Worm (Caenorhabditis elegans) whole organism, L1 larva: ENCODE data around the gene T17H7.7.

Experiments
- Y116A8C.19 ChIP-seq: sonication (generic microtip); optimal IDR thresholded peaks from 2 replicates; lab custom pipeline; 2016; ENCODE audit warnings: missing compliant biosample characterization, missing genetic modification characterization, borderline replicate concordance
- aha-1 ChIP-seq: fragments of 150-350 bp; optimal IDR thresholded peaks from 2 replicates; lab custom pipeline; 2014; ENCODE audit warnings: missing biosample characterization, missing genetic modification characterization
- aly-2 ChIP-seq: fragments of 150-350 bp; optimal IDR thresholded peaks from 2 replicates; lab custom pipeline; 2014; ENCODE audit warnings: missing biosample characterization, missing genetic modification characterization
- ama-1 ChIP-seq: fragments of 150-350 bp; optimal IDR thresholded peaks from 2 replicates; lab custom pipeline; 2014
- blmp-1 ChIP-seq: fragments of 150-350 bp; optimal IDR thresholded peaks from 2 replicates; lab custom pipeline; 2014; ENCODE audit warnings: missing biosample characterization, missing genetic modification characterization
- ceh-8 ChIP-seq: fragments of 200-800 bp; sonication (Bioruptor generic); optimal IDR thresholded peaks from 2 replicates; lab custom pipeline; 2018; ENCODE audit warnings: mild to moderate bottlenecking, missing genetic modification characterization, moderate library complexity, missing compliant biosample characterization
- ceh-90 ChIP-seq: sonication (generic microtip); optimal IDR thresholded peaks from 2 replicates; lab custom pipeline; 2016; ENCODE audit warnings: missing genetic modification characterization, missing compliant biosample characterization
- dpl-1 ChIP-seq, 3 experiments: fragments of 150-350 bp in 2 of 3; sonication (generic microtip) in 1 of 3; optimal IDR thresholded peaks; 2 replicates each; lab custom pipeline; 2014 to 2017; ENCODE audit warnings: missing biosample characterization in 3 of 3, missing genetic modification characterization in 3 of 3, missing genetic modification reagents in 3 of 3
- efl-3 ChIP-seq: fragments of 200-800 bp; sonication (Bioruptor generic); optimal IDR thresholded peaks from 2 replicates; lab custom pipeline; 2018; ENCODE audit warnings: mild to moderate bottlenecking, missing genetic modification characterization, missing compliant biosample characterization
- egl-13 ChIP-seq: sonication (generic microtip); optimal IDR thresholded peaks from 2 replicates; lab custom pipeline; 2016; ENCODE audit warnings: missing genotype, missing genetic modification reagents, missing genetic modification characterization, missing compliant biosample characterization
- egl-27 ChIP-seq, 2 experiments: fragments of 150-350 bp in 1 of 2; sonication (generic microtip); optimal IDR thresholded peaks; 3 replicates each; lab custom pipeline; 2017 to 2018; ENCODE audit warnings: missing biosample characterization in 2 of 2, missing genetic modification characterization in 2 of 2, missing genetic modification reagents in 2 of 2
- elt-2 ChIP-seq: sonication (generic microtip); optimal IDR thresholded peaks from 2 replicates; lab custom pipeline; 2016; ENCODE audit warnings: missing genetic modification characterization, mild to moderate bottlenecking, inconsistent platforms, missing compliant biosample characterization, missing genetic modification reagents
- elt-3 ChIP-seq, 6 experiments: fragments of 150-350 bp in 1 of 6; sonication (generic microtip); optimal IDR thresholded peaks; 2 replicates each; lab custom pipeline; 2017 to 2018; ENCODE audit warnings: missing biosample characterization in 6 of 6, missing genetic modification characterization in 6 of 6, inconsistent platforms in 1 of 6
- ets-5 ChIP-seq: fragments of 200-800 bp; sonication (Bioruptor generic); IDR thresholded peaks from 2 replicates; pipeline ENCODE4 v1.3.6; 2022; ENCODE audit warnings: missing genetic modification characterization, missing compliant biosample characterization
- fkh-10 ChIP-seq: sonication (generic microtip); optimal IDR thresholded peaks from 2 replicates; lab custom pipeline; 2017; ENCODE audit warnings: missing biosample characterization, missing genetic modification reagents, missing genetic modification characterization
- fkh-4 ChIP-seq: sonication (generic microtip); optimal IDR thresholded peaks from 2 replicates; lab custom pipeline; 2016; ENCODE audit warnings: missing compliant biosample characterization, missing genetic modification characterization, borderline replicate concordance
- fkh-8 ChIP-seq: sonication (generic microtip); optimal IDR thresholded peaks from 2 replicates; lab custom pipeline; 2016; ENCODE audit warnings: mild to moderate bottlenecking, missing genetic modification characterization, missing compliant biosample characterization
- fos-1 ChIP-seq: fragments of 150-350 bp; optimal IDR thresholded peaks from 2 replicates; lab custom pipeline; 2014; ENCODE audit warnings: missing biosample characterization, missing genetic modification characterization
- grh-1 ChIP-seq: fragments of 200-800 bp; sonication (Bioruptor generic); IDR thresholded peaks from 2 replicates; pipeline ENCODE4 v1.3.6; 2022; ENCODE audit warnings: missing genetic modification reagents, missing genetic modification characterization, missing compliant biosample characterization
- hlh-17 ChIP-seq: fragments of 200-800 bp; sonication (Bioruptor generic); optimal IDR thresholded peaks from 2 replicates; lab custom pipeline; 2018; ENCODE audit warnings: missing genetic modification characterization, mild to moderate bottlenecking, missing compliant biosample characterization, moderate library complexity, borderline replicate concordance
- hpl-2 ChIP-seq: fragments of 150-350 bp; optimal IDR thresholded peaks from 2 replicates; lab custom pipeline; 2014; ENCODE audit warnings: missing biosample characterization, missing genetic modification reagents, missing genetic modification characterization
- irx-1 ChIP-seq: sonication (generic microtip); optimal IDR thresholded peaks from 2 replicates; lab custom pipeline; 2016; ENCODE audit warnings: missing genetic modification characterization, missing compliant biosample characterization
- jun-1 ChIP-seq: fragments of 150-350 bp; optimal IDR thresholded peaks from 2 replicates; lab custom pipeline; 2014; ENCODE audit warnings: missing biosample characterization, missing genetic modification reagents, missing genetic modification characterization
- lin-13 ChIP-seq: fragments of 150-350 bp; optimal IDR thresholded peaks from 2 replicates; lab custom pipeline; 2014; ENCODE audit warnings: missing biosample characterization, missing genetic modification reagents, missing genetic modification characterization
- lin-15B ChIP-seq: fragments of 150-350 bp; sonication (generic microtip); optimal IDR thresholded peaks from 3 replicates; lab custom pipeline; 2014; ENCODE audit warnings: missing biosample characterization, missing genetic modification characterization
- lin-35 ChIP-seq, 2 experiments: fragments of 150-350 bp; optimal IDR thresholded peaks; 2 replicates each; lab custom pipeline; 2014; ENCODE audit warnings: missing biosample characterization in 2 of 2, missing genetic modification characterization in 2 of 2, missing genetic modification reagents in 2 of 2
- lin-39 ChIP-seq: fragments of 150-350 bp; optimal IDR thresholded peaks from 2 replicates; lab custom pipeline; 2014; ENCODE audit warnings: missing biosample characterization, missing genetic modification reagents, missing genetic modification characterization
- mab-9 ChIP-seq: fragments of 200-800 bp; sonication (Bioruptor generic); IDR thresholded peaks from 2 replicates; pipeline ENCODE4 v1.3.6; 2022; ENCODE audit warnings: missing genetic modification reagents, missing genetic modification characterization, missing compliant biosample characterization
- mdl-1 ChIP-seq, 2 experiments: fragments of 150-350 bp; optimal IDR thresholded peaks; 2 replicates each; lab custom pipeline; 2014 to 2017; ENCODE audit warnings: missing biosample characterization in 2 of 2, missing genetic modification characterization in 2 of 2, inconsistent platforms in 1 of 2
- mef-2 ChIP-seq: fragments of 150-350 bp; optimal IDR thresholded peaks from 2 replicates; lab custom pipeline; 2014; ENCODE audit warnings: missing biosample characterization, missing genetic modification characterization
- mep-1 ChIP-seq: fragments of 150-350 bp; optimal IDR thresholded peaks from 2 replicates; lab custom pipeline; 2014; ENCODE audit warnings: missing biosample characterization, missing genetic modification characterization
- nhr-11 ChIP-seq: fragments of 150-350 bp; optimal IDR thresholded peaks from 2 replicates; lab custom pipeline; 2014; ENCODE audit warnings: missing biosample characterization, missing genetic modification characterization
- nhr-12 ChIP-seq: sonication (generic microtip); optimal IDR thresholded peaks from 2 replicates; lab custom pipeline; 2017; ENCODE audit warnings: missing biosample characterization, missing genetic modification characterization
- nhr-20 ChIP-seq: sonication (generic microtip); optimal IDR thresholded peaks from 2 replicates; lab custom pipeline; 2016; ENCODE audit warnings: mild to moderate bottlenecking, missing genetic modification characterization, missing compliant biosample characterization
- nhr-237 ChIP-seq: fragments of 150-350 bp; optimal IDR thresholded peaks from 2 replicates; lab custom pipeline; 2014; ENCODE audit warnings: missing biosample characterization, missing genetic modification characterization
- nhr-28 ChIP-seq: fragments of 150-350 bp; optimal IDR thresholded peaks from 2 replicates; lab custom pipeline; 2014; ENCODE audit warnings: missing biosample characterization, missing genetic modification characterization
- nhr-71 ChIP-seq: sonication (generic microtip); optimal IDR thresholded peaks from 2 replicates; lab custom pipeline; 2016; ENCODE audit warnings: mild to moderate bottlenecking, missing genetic modification characterization, moderate library complexity, missing compliant biosample characterization
- nhr-76 ChIP-seq: sonication (generic microtip); optimal IDR thresholded peaks from 2 replicates; lab custom pipeline; 2017; ENCODE audit warnings: missing biosample characterization, missing genetic modification characterization
- nhr-77 ChIP-seq: fragments of 150-350 bp; optimal IDR thresholded peaks from 2 replicates; lab custom pipeline; 2014; ENCODE audit warnings: missing biosample characterization, missing genetic modification characterization
- nhr-84 ChIP-seq: sonication (generic microtip); optimal IDR thresholded peaks from 2 replicates; lab custom pipeline; 2017; ENCODE audit warnings: missing biosample characterization, missing genetic modification characterization
- nhr-85 ChIP-seq: sonication (generic microtip); peaks from one replicate; lab custom pipeline; 2016; ENCODE audit warnings: missing genetic modification characterization, inconsistent platforms, missing compliant biosample characterization
- pax-3 ChIP-seq: fragments of 200-800 bp; sonication (Bioruptor generic); optimal IDR thresholded peaks from 2 replicates; lab custom pipeline; 2018; ENCODE audit warnings: mild to moderate bottlenecking, missing genetic modification characterization, moderate library complexity, missing compliant biosample characterization
- pqm-1 ChIP-seq: sonication (generic microtip); optimal IDR thresholded peaks from 3 replicates; lab custom pipeline; 2017; ENCODE audit warnings: missing biosample characterization, missing genetic modification characterization
- snpc-4 ChIP-seq: fragments of 150-350 bp; optimal IDR thresholded peaks from 2 replicates; lab custom pipeline; 2014; ENCODE audit warnings: missing biosample characterization, missing genetic modification characterization
- sox-4 ChIP-seq: sonication (generic microtip); optimal IDR thresholded peaks from 2 replicates; lab custom pipeline; 2016; ENCODE audit warnings: missing genetic modification characterization, missing compliant biosample characterization
- sup-37 ChIP-seq: fragments of 200-800 bp; sonication (Bioruptor generic); optimal IDR thresholded peaks from 2 replicates; lab custom pipeline; 2018; ENCODE audit warnings: mild to moderate bottlenecking, missing genetic modification characterization, missing compliant biosample characterization
- swsn-7 ChIP-seq: sonication (generic microtip); optimal IDR thresholded peaks from 2 replicates; lab custom pipeline; 2016; ENCODE audit warnings: missing genetic modification characterization, missing compliant biosample characterization
- unc-30 ChIP-seq: sonication (generic microtip); optimal IDR thresholded peaks from 2 replicates; lab custom pipeline; 2017; ENCODE audit warnings: missing biosample characterization, missing genetic modification characterization
- unc-86 ChIP-seq: sonication (generic microtip); optimal IDR thresholded peaks from 2 replicates; lab custom pipeline; 2016; ENCODE audit warnings: missing genetic modification characterization, missing compliant biosample characterization
- vab-15 ChIP-seq: sonication (generic microtip); optimal IDR thresholded peaks from 2 replicates; lab custom pipeline; 2017; ENCODE audit warnings: missing genotype, mild to moderate bottlenecking, missing genetic modification characterization, missing compliant biosample characterization
- xbp-1 ChIP-seq: sonication (generic microtip); optimal IDR thresholded peaks from 2 replicates; lab custom pipeline; 2016; ENCODE audit warnings: missing genetic modification characterization, missing compliant biosample characterization
- zag-1 ChIP-seq: fragments of 150-350 bp; optimal IDR thresholded peaks from 2 replicates; lab custom pipeline; 2014; ENCODE audit warnings: missing biosample characterization, missing genetic modification characterization
- zip-4 ChIP-seq: fragments of 200-800 bp; sonication (Bioruptor generic); optimal IDR thresholded peaks from 2 replicates; lab custom pipeline; 2018; ENCODE audit warnings: mild to moderate bottlenecking, missing genetic modification characterization, moderate library complexity, missing compliant biosample characterization
- ztf-11 ChIP-seq, 2 experiments: sonication (generic microtip); optimal IDR thresholded peaks; 2 replicates each; lab custom pipeline; 2016 to 2017; ENCODE audit warnings: missing genetic modification characterization in 2 of 2, missing biosample characterization in 1 of 2, missing compliant biosample characterization in 1 of 2

Gene T17H7.7

ce11 chrIII:789604-790003 is 31.7 kb upstream of the T17H7.7 start (continued):
- TF ChIP-seq sup-37 (GFP tag; lab: Kevin White, UChicago) = no peak
- peak; percentile 30 for TF ChIP-seq egl-13
- no peak for TF ChIP-seq ets-5
- peak; percentile 84 for TF ChIP-seq fkh-8 (tag; lab: Kevin White, UChicago)
- no peak for TF ChIP-seq aly-2 (tag; lab: Kevin White, UChicago)
- TF ChIP-seq nhr-76 (tag; lab: Kevin White, UChicago) = no peak
- no peak for TF ChIP-seq zip-4 (GFP tag; lab: Kevin White, UChicago)
- TF ChIP-seq hlh-17 (GFP tag; lab: Kevin White, UChicago) = no peak
- TF ChIP-seq fkh-4 = no peak
- no peak for TF ChIP-seq ztf-11 (tag; optimal IDR thresholded peaks at IDR 0.05; lab: Kevin White, UChicago)
- peak; percentile 35 for TF ChIP-seq nhr-85 (tag; lab: Kevin White, UChicago)
- no peak for TF ChIP-seq nhr-77
- no peak for TF ChIP-seq nhr-20
- TF ChIP-seq vab-15 = no peak
- no peak for TF ChIP-seq nhr-84 (tag; lab: Kevin White, UChicago)
- no peak for TF ChIP-seq lin-39 (tag; lab: Kevin White, UChicago)
- no peak for TF ChIP-seq elt-3 (tag; optimal IDR thresholded peaks at IDR 0.05; lab: Kevin White, UChicago)
- TF ChIP-seq egl-27 (tag; optimal IDR thresholded peaks at IDR 0.05; lab: Kevin White, UChicago) = no peak
- peak; percentile 85 for TF ChIP-seq sox-4 (tag; lab: Kevin White, UChicago)
- TF ChIP-seq mab-9 (GFP tag; lab: Robert Waterston, UW) = no peak
- peak; percentile 3 for TF ChIP-seq swsn-7
- TF ChIP-seq lin-35 (GFP tag; optimal IDR thresholded peaks at IDR 0.05; lab: Kevin White, UChicago) = no peak
- no peak for TF ChIP-seq pax-3 (tag; lab: Kevin White, UChicago)
- no peak for TF ChIP-seq ceh-90 (tag; lab: Kevin White, UChicago)
- no peak for TF ChIP-seq lin-13
- no peak for TF ChIP-seq unc-86 (tag; lab: Kevin White, UChicago)
- TF ChIP-seq ama-1 (lab: Kevin White, UChicago) = no peak
- no peak for TF ChIP-seq Y116A8C.19
- no peak for TF ChIP-seq ceh-8 (GFP tag; lab: Kevin White, UChicago)
- TF ChIP-seq snpc-4 (tag; lab: Kevin White, UChicago) = no peak
- TF ChIP-seq pqm-1 (tag; lab: Kevin White, UChicago) = no peak
- TF ChIP-seq nhr-71 (tag; lab: Kevin White, UChicago) = peak; percentile 69
- TF ChIP-seq mep-1 (tag; lab: Kevin White, UChicago) = no peak
- no peak for TF ChIP-seq grh-1 (GFP tag; lab: Robert Waterston, UW)
- TF ChIP-seq nhr-11 (tag; lab: Kevin White, UChicago) = no peak
- TF ChIP-seq nhr-237 (tag; lab: Kevin White, UChicago) = no peak
- no peak for TF ChIP-seq hpl-2
- no peak for TF ChIP-seq lin-15B (tag; lab: Kevin White, UChicago)
- no peak for TF ChIP-seq irx-1 (tag; lab: Kevin White, UChicago)
- TF ChIP-seq nhr-28 (tag; lab: Kevin White, UChicago) = no peak
- TF ChIP-seq xbp-1 (tag; lab: Kevin White, UChicago) = peak; percentile 7
- TF ChIP-seq mef-2 = no peak
- no peak for TF ChIP-seq unc-30
- no peak for TF ChIP-seq jun-1 (tag; lab: Kevin White, UChicago)
- peak; percentile 18 for TF ChIP-seq fkh-10
- TF ChIP-seq aha-1 (tag; lab: Kevin White, UChicago) = no peak
- no peak for TF ChIP-seq zag-1 (tag; lab: Kevin White, UChicago)
- no peak for TF ChIP-seq blmp-1 (tag; lab: Kevin White, UChicago)
- TF ChIP-seq efl-3 = no peak
- no peak for TF ChIP-seq mdl-1 (tag; optimal IDR thresholded peaks at IDR 0.05; lab: Kevin White, UChicago)
- no peak for TF ChIP-seq dpl-1 (GFP tag; optimal IDR thresholded peaks at IDR 0.05; lab: Kevin White, UChicago)
- TF ChIP-seq nhr-12 = no peak
- TF ChIP-seq elt-2 (tag; lab: Kevin White, UChicago) = no peak
- TF ChIP-seq fos-1 (tag; lab: Kevin White, UChicago) = no peak
